Worm (Caenorhabditis elegans) whole organism, L4 larva: ENCODE data around the gene Y57A10C.10.

ENCODE experiments used
- R02D3.7 ChIP-seq: fragments of 150-350 bp; sonication (generic microtip); optimal IDR thresholded peaks from 3 replicates; lab custom pipeline; 2014; ENCODE audit warnings: missing biosample characterization, missing genetic modification characterization
- T20F7.1 ChIP-seq: fragments of 200-800 bp; sonication (Bioruptor generic); optimal IDR thresholded peaks from 2 replicates; lab custom pipeline; 2018; ENCODE audit warnings: mild to moderate bottlenecking, missing genetic modification characterization, missing compliant biosample characterization
- Y5F2A.4 ChIP-seq: fragments of 200-800 bp; sonication (Bioruptor generic); optimal IDR thresholded peaks from 2 replicates; lab custom pipeline; 2018; ENCODE audit warnings: mild to moderate bottlenecking, missing genetic modification characterization, missing compliant biosample characterization
- ZK546.5 ChIP-seq, 2 experiments: sonication (generic microtip); optimal IDR thresholded peaks; 2 replicates each; lab custom pipeline; 2017; ENCODE audit warnings: missing biosample characterization in 2 of 2, missing genetic modification characterization in 2 of 2
- aha-1 ChIP-seq: fragments of 150-350 bp; peaks from one replicate; lab custom pipeline; 2014; ENCODE audit warnings: missing biosample characterization, missing genetic modification characterization
- dmd-9 ChIP-seq: fragments of 200-800 bp; sonication (Bioruptor generic); IDR thresholded peaks from 2 replicates; pipeline ENCODE4 v1.3.6; 2022; ENCODE audit warnings: missing genetic modification reagents, missing genetic modification characterization, missing compliant biosample characterization
- dpl-1 ChIP-seq: fragments of 150-350 bp; optimal IDR thresholded peaks from 2 replicates; lab custom pipeline; 2014; ENCODE audit warnings: missing biosample characterization, missing genetic modification reagents, missing genetic modification characterization
- egl-43 ChIP-seq: fragments of 200-800 bp; sonication (Bioruptor generic); IDR thresholded peaks from 2 replicates; pipeline ENCODE4 v1.3.6; 2022; ENCODE audit warnings: missing genetic modification reagents, missing genetic modification characterization, missing compliant biosample characterization
- fos-1 ChIP-seq: fragments of 150-350 bp; optimal IDR thresholded peaks from 2 replicates; lab custom pipeline; 2014; ENCODE audit warnings: missing biosample characterization, missing genetic modification characterization
- gei-8 ChIP-seq: fragments of 200-800 bp; sonication (Bioruptor generic); optimal IDR thresholded peaks from 2 replicates; lab custom pipeline; 2018; ENCODE audit warnings: mild to moderate bottlenecking, missing genetic modification characterization, missing compliant biosample characterization
- hmg-1.1 ChIP-seq: fragments of 200-800 bp; sonication (Bioruptor generic); IDR thresholded peaks from 2 replicates; pipeline ENCODE4 v1.3.6; 2022; ENCODE audit warnings: missing genetic modification reagents, missing genetic modification characterization, missing compliant biosample characterization
- jun-1 ChIP-seq: fragments of 150-350 bp; optimal IDR thresholded peaks from 2 replicates; lab custom pipeline; 2014; ENCODE audit warnings: missing biosample characterization, missing genetic modification reagents, missing genetic modification characterization
- lim-7 ChIP-seq: fragments of 200-800 bp; sonication (Bioruptor generic); IDR thresholded peaks from 2 replicates; pipeline ENCODE4 v1.3.6; 2022; ENCODE audit warnings: missing genetic modification characterization, missing compliant biosample characterization
- lin-1 ChIP-seq: fragments of 200-800 bp; sonication (Bioruptor generic); IDR thresholded peaks from 2 replicates; pipeline ENCODE4 v1.3.6; 2022; ENCODE audit warnings: missing genetic modification reagents, missing genetic modification characterization, missing compliant biosample characterization
- madf-5 ChIP-seq, 2 experiments: fragments of 200-800 bp; sonication (Bioruptor generic); IDR thresholded peaks; 2 replicates each; pipeline ENCODE4 v1.3.6; 2022; ENCODE audit warnings: missing compliant biosample characterization in 2 of 2, missing genetic modification characterization in 2 of 2
- mdt-29 ChIP-seq: fragments of 200-800 bp; sonication (Bioruptor generic); IDR thresholded peaks from 2 replicates; pipeline ENCODE4 v1.3.6; 2022; ENCODE audit warnings: missing genetic modification reagents, missing genetic modification characterization, missing compliant biosample characterization
- mes-2 ChIP-seq: sonication (generic microtip); optimal IDR thresholded peaks from 2 replicates; lab custom pipeline; 2016; ENCODE audit warnings: missing genotype, mild to moderate bottlenecking, missing genetic modification characterization, missing compliant biosample characterization; ENCODE audit not compliant: poor library complexity, severe bottlenecking
- nhr-10 ChIP-seq: fragments of 150-350 bp; optimal IDR thresholded peaks from 2 replicates; lab custom pipeline; 2014; ENCODE audit warnings: missing biosample characterization, missing genetic modification characterization
- nhr-102 ChIP-seq: sonication (generic microtip); optimal IDR thresholded peaks from 2 replicates; lab custom pipeline; 2016; ENCODE audit warnings: mild to moderate bottlenecking, missing genetic modification characterization, moderate library complexity, missing compliant biosample characterization
- nhr-111 ChIP-seq: fragments of 200-800 bp; sonication (Bioruptor generic); optimal IDR thresholded peaks from 2 replicates; lab custom pipeline; 2018; ENCODE audit warnings: mild to moderate bottlenecking, missing genetic modification characterization, missing compliant biosample characterization
- nhr-28 ChIP-seq: fragments of 150-350 bp; optimal IDR thresholded peaks from 2 replicates; lab custom pipeline; 2014; ENCODE audit warnings: missing biosample characterization, missing genetic modification characterization
- saeg-2 ChIP-seq: fragments of 200-800 bp; sonication (Bioruptor generic); IDR thresholded peaks from 2 replicates; pipeline ENCODE4 v1.3.6; 2022; ENCODE audit warnings: missing genetic modification reagents, missing genetic modification characterization, missing compliant biosample characterization
- sdz-12 ChIP-seq: fragments of 200-800 bp; sonication (Bioruptor generic); optimal IDR thresholded peaks from 2 replicates; lab custom pipeline; 2018; ENCODE audit warnings: mild to moderate bottlenecking, missing genetic modification characterization, missing compliant biosample characterization
- snpc-1.2 ChIP-seq: fragments of 200-800 bp; sonication (Bioruptor generic); IDR thresholded peaks from 2 replicates; pipeline ENCODE4 v1.3.6; 2022; ENCODE audit warnings: missing genetic modification reagents, missing genetic modification characterization, missing compliant biosample characterization
- snpc-4 ChIP-seq: fragments of 150-350 bp; optimal IDR thresholded peaks from 2 replicates; lab custom pipeline; 2014; ENCODE audit warnings: missing biosample characterization, missing genetic modification characterization
- zip-11 ChIP-seq: fragments of 200-800 bp; sonication (Bioruptor generic); IDR thresholded peaks from 2 replicates; pipeline ENCODE4 v1.3.6; 2022; ENCODE audit warnings: missing genetic modification characterization, missing compliant biosample characterization

Y57A10C.10 gene

DNA sequence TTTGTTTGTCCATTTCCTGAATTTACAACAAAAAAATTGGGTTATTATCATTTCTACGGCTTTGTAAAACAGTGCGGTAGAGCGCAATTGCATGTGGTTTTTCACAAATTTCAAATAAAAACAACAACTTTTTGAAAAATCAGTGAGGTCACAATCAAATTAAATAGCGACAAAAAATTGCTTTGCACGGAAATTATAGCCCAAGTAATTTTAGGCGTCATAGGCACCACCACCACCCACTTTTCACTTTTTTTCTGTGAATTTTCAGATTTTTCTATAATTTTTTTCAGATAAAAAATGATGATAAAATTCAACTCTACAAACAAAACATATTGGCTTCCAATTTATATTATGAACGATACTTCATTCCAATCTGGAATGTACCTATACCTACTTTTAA lies 16.2 kb upstream of the Y57A10C.10 start, which contains the start of gene sre-38:
Gene sre-38 (plus strand): TSS at position 301 of the 400 bp plus-strand sequence.
- no peak for TF ChIP-seq dmd-9 (GFP tag; lab: Robert Waterston, UW)
- no peak for TF ChIP-seq lim-7 (GFP tag; lab: Robert Waterston, UW)
- TF ChIP-seq jun-1 (tag; lab: Kevin White, UChicago) = no peak
- TF ChIP-seq ZK546.5 (tag; optimal IDR thresholded peaks at IDR 0.05; lab: Kevin White, UChicago) = no peak
- no peak for TF ChIP-seq T20F7.1 (GFP tag; lab: Kevin White, UChicago)
- TF ChIP-seq dpl-1 (GFP tag; lab: Kevin White, UChicago) = no peak
- no peak for TF ChIP-seq nhr-28
- no peak for TF ChIP-seq zip-11
- TF ChIP-seq madf-5 (GFP tag; IDR thresholded peaks at IDR 0.05; lab: Robert Waterston, UW) = no peak
- TF ChIP-seq hmg-1.1 = no peak
- no peak for TF ChIP-seq mdt-29 (GFP tag; lab: Robert Waterston, UW)
- TF ChIP-seq snpc-4 (tag; lab: Kevin White, UChicago) = no peak
- TF ChIP-seq R02D3.7 (tag; lab: Kevin White, UChicago) = no peak
- no peak for TF ChIP-seq sdz-12 (GFP tag; lab: Kevin White, UChicago)

DNA sequence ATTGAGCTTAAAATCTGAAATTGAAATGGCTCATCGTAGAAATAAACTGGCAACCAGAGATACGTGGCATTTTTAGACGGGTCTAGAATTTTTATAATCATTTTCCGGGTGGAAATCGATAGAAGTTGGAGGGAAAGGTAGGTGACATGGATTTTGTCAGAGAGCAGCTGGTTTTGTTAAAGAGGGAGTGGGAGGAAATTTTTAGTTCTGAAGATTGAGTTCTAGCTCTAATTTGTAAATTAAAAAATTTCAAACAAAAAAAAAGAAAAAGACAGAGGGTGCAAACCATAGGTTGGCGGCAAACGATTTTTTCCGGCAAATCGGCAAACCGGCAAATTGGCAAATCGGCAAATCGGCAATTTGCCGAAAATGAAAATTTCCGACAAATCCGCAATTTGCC lies 15.6 kb upstream of the Y57A10C.10 start, which contains the start of gene sre-32:
Gene sre-32 (minus strand): TSS at position 101 of the 400 bp plus-strand sequence.
- TF ChIP-seq gei-8 (GFP tag; lab: Kevin White, UChicago) (no peak), egl-43 (no peak)
- TF ChIP-seq, all 104 proteins: peak for 0

DNA sequence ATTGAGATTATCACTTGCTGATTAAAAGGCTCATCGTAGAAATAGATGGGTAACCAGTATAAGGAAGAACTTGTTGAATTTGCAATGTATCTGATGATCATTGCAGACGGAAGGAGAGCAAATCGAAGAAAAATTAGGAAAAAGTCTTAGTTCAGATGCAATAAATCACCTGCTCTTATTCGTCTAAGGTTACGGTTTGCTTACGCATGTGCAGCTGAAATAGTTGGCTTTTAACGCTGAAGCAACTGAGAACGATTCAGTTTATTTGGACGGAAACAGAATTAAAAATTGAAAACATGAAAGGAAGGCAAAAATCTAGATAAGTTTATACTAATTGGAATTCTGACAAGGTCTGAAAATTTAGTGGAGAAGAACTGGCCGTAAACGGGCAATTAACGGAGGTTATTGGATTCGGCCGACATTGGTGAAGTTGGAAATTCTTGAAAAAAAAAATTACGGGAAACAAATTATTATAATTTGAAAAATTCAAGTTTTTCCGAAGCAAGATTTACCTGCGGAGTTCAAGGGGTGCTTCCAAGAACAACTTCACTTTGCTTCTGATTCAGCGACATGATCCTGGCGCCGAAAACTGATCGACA lies 11.8 kb upstream of the Y57A10C.10 start, which contains the start of the genes sre-35 and sre-33:
Gene sre-35 (minus strand): TSS at position 101 of the 599 bp plus-strand sequence.
Gene sre-33 (plus strand): TSS at position 549 of the 599 bp plus-strand sequence.
- TF ChIP-seq aha-1 (tag; lab: Kevin White, UChicago) (peak; percentile 81), dmd-9 (GFP tag; lab: Robert Waterston, UW) (no peak)

DNA sequence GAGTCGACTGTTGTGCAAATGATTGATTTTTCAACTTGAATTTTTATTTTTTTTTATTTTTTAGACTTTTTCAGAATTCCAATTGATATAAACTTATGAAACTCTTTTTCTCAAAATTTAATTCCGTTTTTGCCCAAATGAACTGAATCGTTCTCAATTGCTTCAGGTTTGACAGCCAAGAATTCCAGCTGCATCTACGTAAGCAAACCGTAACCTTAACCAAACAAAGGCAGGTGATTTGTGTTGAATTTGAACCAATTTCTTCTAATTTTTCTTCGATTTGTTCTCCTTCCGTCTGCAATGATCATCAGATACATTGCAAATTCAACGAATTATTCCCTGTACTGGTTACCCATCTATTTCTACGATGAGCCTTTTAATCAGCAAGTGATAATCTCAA lies 8.8 kb upstream of the Y57A10C.10 start, which contains the start of gene sre-34:
Gene sre-34 (plus strand): TSS at position 301 of the 400 bp plus-strand sequence.
- TF ChIP-seq aha-1 (tag; lab: Kevin White, UChicago) (no peak), hmg-1.1 (no peak), lin-1 (GFP tag; lab: Robert Waterston, UW) (no peak), snpc-1.2 (GFP tag; lab: Robert Waterston, UW) (no peak)

DNA sequence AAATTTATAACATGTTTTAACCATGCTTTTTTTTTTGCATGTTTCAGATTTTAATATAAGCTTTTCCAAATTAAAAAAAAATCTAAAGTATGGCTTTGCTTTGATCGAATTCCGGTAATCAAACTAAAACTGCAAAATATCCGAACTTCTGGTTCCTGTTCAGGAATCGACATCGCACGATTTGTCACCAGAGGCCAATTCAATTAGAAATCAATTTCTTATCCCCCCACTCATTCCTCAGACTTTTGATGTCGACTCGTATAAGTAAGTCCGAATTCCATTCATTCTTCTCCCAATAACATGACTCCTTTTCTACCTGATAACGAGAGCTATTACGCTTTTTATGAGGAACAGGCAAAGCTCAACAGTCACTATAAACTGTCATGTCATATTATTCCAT lies 7.2 kb upstream of the Y57A10C.10 start, which contains the start of gene srh-27:
Gene srh-27 (plus strand): TSS at position 301 of the 400 bp plus-strand sequence.
- TF ChIP-seq Y5F2A.4 (GFP tag; lab: Kevin White, UChicago) (no peak), mes-2 (no peak), fos-1 (tag; lab: Kevin White, UChicago) (no peak), nhr-10 (no peak), saeg-2 (GFP tag; lab: Robert Waterston, UW) (no peak), nhr-111 (no peak)

DNA sequence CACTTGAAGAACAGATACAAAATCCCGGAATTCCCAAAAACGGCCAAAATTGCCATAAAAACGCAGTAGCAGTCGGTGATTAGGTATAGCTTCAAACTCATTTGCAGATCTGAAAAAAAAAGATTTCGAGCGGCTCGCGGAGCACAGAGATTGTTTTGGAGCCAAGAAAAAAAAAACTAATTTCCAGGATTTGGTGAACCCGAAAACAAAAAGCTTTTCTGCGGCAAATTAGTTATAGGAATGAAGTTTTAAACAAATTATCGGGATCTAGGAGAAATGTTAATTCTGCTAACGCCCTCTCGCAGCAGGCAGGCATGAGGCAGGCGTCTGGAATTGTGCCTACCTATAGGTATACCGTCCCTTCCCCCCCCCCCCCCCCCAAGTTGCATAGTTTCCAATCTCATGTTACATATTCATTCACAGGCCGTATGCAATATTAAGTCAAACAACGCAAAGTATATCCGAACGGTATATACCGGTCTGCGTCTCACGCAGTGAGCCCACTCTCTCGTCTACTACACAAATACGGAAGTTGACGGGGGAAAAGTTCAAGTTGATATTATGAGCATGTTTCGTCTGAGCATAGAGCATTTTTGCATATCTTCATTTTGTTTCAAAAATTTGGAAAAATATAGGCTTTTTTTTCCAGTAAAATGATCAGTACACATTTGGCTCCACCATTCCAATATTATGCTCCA lies 3.8 kb upstream of the Y57A10C.10 start, which contains the start of the genes W05H5.1 and pitr-6:
Gene W05H5.1 (minus strand): TSS at position 101 of the 698 bp plus-strand sequence.
Gene pitr-6 (plus strand): TSS at position 648 of the 698 bp plus-strand sequence.
- TF ChIP-seq mdt-29 (GFP tag; lab: Robert Waterston, UW) = no peak
- peak; percentile 55 for TF ChIP-seq aha-1 (tag; lab: Kevin White, UChicago)

DNA sequence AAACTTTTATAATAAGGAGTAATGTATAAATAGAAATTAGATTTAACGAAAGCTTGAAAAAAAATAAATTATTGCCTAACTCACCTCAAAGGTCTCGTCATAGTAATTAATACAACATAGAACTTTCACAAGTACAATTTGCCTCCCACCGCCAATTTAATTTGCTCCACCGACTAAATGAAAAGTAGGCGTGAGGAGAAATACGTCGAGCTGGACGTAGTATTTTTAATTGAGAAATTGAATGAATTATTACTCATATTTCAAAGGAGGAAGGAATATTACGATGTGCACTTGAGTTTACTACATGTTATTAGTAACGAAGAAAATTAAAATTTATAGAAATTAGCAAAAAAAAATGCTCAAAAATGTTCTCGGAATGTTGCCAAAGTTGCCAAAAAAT lies 2.6 kb downstream of the Y57A10C.10 start, which contains the start of gene Y57A10C.9:
Gene Y57A10C.9 (minus strand): TSS at position 101 of the 400 bp plus-strand sequence.
- TF ChIP-seq snpc-4 (tag; lab: Kevin White, UChicago) (no peak), nhr-102 (tag; lab: Kevin White, UChicago) (no peak)
